Fruit fly (Drosophila melanogaster) ovary, adult (tissue): ENCODE measurements around the gene CG43082.

ENCODE experiments used
- CG17801 ChIP-seq: fragments of 200-800 bp; optimal IDR thresholded peaks from 2 replicates; lab custom pipeline; 2019; ENCODE audit warnings: missing biosample characterization, mild to moderate bottlenecking, missing genetic modification characterization, moderate library complexity; ENCODE audit not compliant: partially characterized antibody

CG43082 gene

DNA sequence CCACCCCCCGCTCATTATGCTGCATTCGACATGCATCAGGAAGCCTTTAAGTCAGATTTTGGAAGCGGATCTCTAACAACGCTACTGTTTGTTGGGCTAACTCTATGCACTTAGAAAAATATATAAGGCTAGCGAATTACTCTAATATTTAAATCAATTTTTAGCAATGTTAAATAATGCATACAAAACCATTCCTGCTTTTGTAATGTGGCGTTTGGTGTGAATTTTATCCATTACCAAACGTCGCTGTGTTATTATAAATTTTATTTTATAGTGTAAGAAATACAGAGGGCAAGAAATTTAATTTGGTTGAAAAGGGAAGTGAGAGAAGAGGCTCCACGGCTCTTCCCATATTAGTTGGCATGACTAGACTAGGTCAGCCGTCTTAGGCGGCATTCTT, 11.1 kb downstream of the CG43082 start:
- no peak for TF ChIP-seq CG17801 (GFP tag; lab: Kevin White, UChicago)

DNA sequence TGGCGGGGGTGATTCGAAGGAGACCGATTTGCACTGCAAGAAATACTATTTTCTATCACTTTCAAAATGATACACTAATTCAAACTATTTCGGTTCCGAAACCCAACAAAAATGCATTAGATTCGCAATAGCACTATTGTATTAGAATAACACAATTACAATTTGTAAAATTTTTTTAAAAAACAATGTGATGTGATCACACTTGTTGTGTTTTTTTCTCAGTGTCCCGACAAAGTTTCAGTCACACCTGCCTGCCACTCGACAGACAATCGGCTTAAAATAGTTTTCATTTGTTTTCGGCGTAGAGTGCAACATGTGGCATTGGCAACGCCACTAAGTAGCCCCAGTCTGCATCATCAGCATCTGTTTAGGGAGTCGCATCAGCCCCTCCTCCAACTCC, 13.4 kb downstream of the CG43082 start:
- TF ChIP-seq CG17801 (GFP tag; lab: Kevin White, UChicago): no peak

DNA sequence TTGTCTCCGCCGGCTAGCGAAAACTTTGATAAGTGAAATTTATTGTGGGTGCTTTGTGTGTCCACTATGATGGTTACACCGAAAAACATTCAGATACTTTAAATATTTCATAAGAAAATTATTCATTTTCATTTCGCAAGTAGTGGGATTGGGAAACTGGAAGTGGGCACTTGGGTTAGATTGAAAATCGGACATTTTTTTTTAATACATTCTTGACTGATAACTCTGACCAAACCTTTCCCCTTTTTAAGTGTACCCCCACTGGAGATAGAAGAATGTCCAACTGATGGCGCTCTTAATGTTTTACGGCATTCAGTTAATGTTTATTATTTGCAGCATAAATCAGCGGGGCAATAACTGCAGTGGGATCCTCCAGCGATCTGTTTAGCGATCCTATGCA, 16.0 kb downstream of the CG43082 start:
- no peak for TF ChIP-seq CG17801 (GFP tag; lab: Kevin White, UChicago)

DNA sequence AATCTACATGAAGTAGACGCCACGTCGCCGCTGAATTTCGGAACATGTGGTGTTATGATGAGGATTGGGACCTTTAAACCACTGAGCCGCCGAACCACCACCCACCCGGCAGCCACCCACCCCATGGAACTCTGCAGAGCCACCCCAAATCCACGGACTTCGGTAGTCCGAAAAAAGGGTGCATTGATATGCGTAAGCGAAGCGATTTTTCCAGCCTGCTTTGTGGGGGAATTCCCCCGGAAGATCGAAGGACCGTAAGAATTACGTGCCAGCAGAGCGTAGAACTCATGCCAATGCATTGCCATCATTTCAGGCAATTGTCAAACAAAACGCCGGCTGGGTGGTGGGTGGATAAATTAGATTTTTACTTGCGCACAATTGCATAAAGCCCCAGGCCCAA, 16.6 kb downstream of the CG43082 start:
- TF ChIP-seq CG17801 (GFP tag; lab: Kevin White, UChicago): no peak

- TF ChIP-seq CG17801 (GFP tag; lab: Kevin White, UChicago): no peak
These were observed 17.8 kb downstream of the CG43082 start, which contains the start of gene CG7304 for dm6 chr3L:15679420-15679819. CG7304 (plus strand) TSS chr3L:15679720.

DNA sequence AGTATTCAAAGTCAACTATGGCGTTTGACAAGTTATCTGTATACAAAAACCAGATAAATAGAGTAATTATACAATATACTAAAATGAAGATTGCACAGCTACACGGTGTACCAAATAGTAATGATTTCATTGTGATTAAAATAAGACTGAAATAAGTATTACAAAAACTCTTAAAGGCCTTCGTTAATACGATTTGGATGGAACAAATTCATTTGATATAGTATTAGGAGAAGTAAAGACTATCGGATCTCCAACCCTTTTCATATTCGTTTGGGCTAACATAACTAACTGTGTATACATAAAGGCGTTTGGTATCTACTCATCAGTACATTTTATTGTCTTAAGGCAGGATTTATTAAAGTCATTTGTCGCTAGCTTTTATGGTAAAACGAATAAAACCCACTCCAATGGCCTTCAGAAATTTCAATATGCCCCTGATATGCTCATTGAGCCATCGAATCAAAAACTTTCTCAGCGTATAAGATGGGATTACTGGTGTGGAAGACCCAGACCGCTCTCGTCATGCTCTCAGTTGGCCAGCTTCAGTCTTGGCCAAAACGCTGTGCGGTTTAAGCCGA, 21.8 kb downstream of the CG43082 start, which contains the start of the genes CG7579 and Pgant8:
TSS of gene CG7579 (minus strand) at position 101 of the 578 bp plus-strand sequence.
TSS of gene Pgant8 (plus strand) at position 528 of the 578 bp plus-strand sequence.
- TF ChIP-seq CG17801 (GFP tag; lab: Kevin White, UChicago): no peak

dm6 chr3L:15684017-15684416, 22.4 kb downstream of the CG43082 start:
- no peak for TF ChIP-seq CG17801 (GFP tag; lab: Kevin White, UChicago)

dm6 chr3L:15687802-15688201, 26.1 kb downstream of the CG43082 start, which contains the start of gene CG34452:
CG34452 (minus strand) TSS chr3L:15687902.
- TF ChIP-seq CG17801 (GFP tag; lab: Kevin White, UChicago): no peak

DNA sequence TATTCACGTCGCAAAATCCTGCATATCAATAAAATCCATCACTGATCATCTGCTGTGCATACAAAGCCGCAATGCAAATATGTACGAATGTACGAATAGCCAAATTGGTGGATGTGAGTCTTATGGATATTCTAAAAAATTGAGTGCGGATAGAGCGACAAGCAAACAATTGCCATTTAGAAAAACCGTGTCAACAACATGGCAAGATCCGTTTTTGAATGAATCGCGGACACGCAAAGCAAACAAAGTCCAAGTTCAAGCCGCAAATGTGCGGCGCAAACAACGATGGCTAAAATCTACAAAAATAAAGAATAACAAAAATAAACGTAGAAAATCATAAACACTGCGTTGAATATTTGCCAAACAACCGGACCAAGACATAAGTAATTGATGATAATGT, 27.9 kb downstream of the CG43082 start:
- no peak for TF ChIP-seq CG17801 (GFP tag; lab: Kevin White, UChicago)

- TF ChIP-seq CG17801 (GFP tag; lab: Kevin White, UChicago): no peak
These were observed 29.3 kb downstream of the CG43082 start for dm6 chr3L:15690711-15691591.

DNA sequence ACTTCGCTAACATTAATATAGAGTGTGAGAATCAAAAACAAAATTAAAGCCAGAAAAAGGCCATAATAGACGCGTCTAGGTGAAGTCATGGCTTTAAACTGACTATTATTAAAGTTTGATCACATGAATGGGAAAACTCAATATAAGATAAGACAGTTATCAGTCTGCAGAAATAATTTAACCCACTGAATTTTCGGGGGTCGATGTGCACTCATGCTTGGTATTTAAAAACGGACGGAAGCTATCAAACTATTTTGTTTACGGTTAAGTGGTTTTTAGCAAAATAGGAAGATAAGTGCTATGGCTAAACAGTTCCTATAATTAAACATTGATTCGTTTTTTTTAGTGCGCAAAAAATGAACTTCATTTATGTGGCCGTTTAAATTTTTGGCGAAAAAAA, 30.3 kb downstream of the CG43082 start, which contains the start of gene CG34451:
TSS of gene CG34451 (minus strand) at position 101 of the 400 bp plus-strand sequence.
- TF ChIP-seq CG17801 (GFP tag; lab: Kevin White, UChicago): no peak

DNA sequence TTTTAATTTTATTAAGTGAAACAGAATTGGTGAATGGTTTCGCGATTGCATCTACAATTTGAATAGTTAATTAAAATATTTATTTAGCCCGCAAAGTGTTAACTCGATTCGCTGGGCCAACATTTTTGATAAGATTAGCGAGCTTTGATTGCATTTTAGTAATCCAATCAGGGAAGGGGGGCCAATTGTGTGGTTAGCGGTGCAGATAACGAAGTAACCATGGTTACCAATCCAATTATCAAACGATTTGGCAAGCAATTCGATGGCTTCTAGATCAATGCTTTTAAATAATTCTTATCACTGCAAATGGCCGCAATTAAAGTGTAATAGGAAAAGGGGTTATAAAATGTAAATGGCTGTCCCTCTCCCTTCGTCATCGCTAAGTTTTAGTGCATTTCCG, 30.7 kb downstream of the CG43082 start:
- no peak for TF ChIP-seq CG17801 (GFP tag; lab: Kevin White, UChicago)

- no peak for TF ChIP-seq CG17801 (GFP tag; lab: Kevin White, UChicago)
These were observed 31.3 kb downstream of the CG43082 start for dm6 chr3L:15692794-15693532.

dm6 chr3L:15694406-15694805, 32.7 kb downstream of the CG43082 start:
- no peak for TF ChIP-seq CG17801 (GFP tag; lab: Kevin White, UChicago)

DNA sequence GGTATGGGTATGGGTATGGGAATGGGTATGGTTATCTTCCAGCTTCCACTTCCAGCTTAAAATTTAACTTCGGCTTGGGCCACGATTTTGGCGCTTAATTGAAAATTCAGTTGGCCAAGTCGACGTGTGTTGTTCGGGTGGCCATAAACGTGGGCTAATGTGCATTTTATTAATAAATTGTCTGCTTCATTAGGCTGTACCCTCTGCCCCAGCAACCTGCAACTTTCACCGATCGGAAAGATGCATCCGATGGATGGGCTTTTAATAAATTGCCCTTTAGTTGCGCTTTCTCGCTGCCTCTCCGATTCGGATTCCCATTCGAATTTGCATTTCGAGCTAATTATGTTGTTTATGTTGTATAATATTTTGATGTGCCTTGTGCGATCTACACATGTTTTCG, 33.5 kb downstream of the CG43082 start:
- no peak for TF ChIP-seq CG17801 (GFP tag; lab: Kevin White, UChicago)
